Fruit fly (Drosophila melanogaster): Measurements from ENCODE around the gene CG4565.

CG4565 gene

DNA sequence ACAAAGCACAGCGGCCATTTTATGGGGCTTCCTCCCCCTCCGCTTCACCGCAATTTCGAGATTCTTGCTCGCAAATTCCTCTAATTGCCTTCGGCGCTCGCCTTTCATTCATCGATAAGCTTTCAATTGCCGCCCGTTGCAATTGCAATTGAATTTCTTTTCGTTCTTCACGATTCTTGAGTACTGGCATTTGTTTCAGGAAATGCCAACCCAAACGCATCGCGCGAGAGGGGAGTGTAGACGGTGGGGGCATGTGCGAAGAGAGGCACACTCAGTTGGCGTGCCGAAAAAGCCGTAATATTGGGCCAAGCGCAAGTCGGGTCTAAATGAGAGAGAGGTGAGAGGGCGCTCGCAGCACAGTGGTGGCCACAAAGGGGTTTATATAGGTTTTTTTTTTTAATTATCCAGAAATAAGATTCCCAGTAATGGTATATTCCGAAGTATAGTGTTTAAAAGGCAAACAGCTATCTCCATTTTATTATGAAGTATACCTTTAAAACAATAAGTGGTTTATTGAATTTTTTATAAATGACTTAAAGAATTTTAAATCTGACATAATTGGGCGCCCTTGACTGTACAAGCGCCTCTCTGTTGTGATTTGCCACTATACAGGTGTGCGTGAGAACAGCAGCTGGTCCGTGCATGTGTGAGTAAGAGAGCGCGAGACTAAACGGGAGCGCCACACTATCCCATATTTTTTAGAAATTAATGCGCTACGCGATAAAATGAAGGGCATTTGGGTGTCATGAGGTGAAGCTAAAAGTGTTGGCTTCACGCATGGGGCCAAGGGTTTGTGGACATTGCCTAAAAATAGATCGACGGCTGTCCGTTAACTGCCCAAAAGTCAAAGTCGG is 34.2 kb downstream of the CG4565 start (continued):
- TF ChIP-seq CG1603 (tag; optimal IDR thresholded peaks at IDR 0.05) (peak; percentile 53), Lim3 (GFP tag; IDR thresholded peaks at IDR 0.05) (peak; percentile 56), grn (GFP tag; optimal IDR thresholded peaks at IDR 0.05) (peak; percentile 21), insv (GFP tag; optimal IDR thresholded peaks at IDR 0.05) (peak in 1 of 2 experiments; percentile 71), Eip74EF (GFP tag; optimal IDR thresholded peaks at IDR 0.05) (peak in 1 of 2 experiments; percentile 89), psq (GFP tag; optimal IDR thresholded peaks at IDR 0.05) (peak; percentile 62), br (optimal IDR thresholded peaks at IDR 0.05) (no peak), stwl (tag; optimal IDR thresholded peaks at IDR 0.05) (no peak), hkb (optimal IDR thresholded peaks at IDR 0.05) (no peak), hkb (GFP tag; IDR thresholded peaks at IDR 0.05) (peak; percentile 91), BEAF-32 (GFP tag; optimal IDR thresholded peaks at IDR 0.05) (peak; percentile 6), Hr3 (GFP tag; optimal IDR thresholded peaks at IDR 0.05) (peak; percentile 85), Blimp-1 (GFP tag; optimal IDR thresholded peaks at IDR 0.05) (peak; percentile 85), CG13123 (GFP tag; optimal IDR thresholded peaks at IDR 0.05) (peak; percentile 45), crc (GFP tag; optimal IDR thresholded peaks at IDR 0.05) (peak; percentile 87), mam (GFP tag; optimal IDR thresholded peaks at IDR 0.05) (peak; percentile 91), gro (GFP tag; optimal IDR thresholded peaks at IDR 0.05) (peak; percentile 84), z (GFP tag; IDR thresholded peaks at IDR 0.05) (no peak; the same call in 2 of the 3 replicates), CG18011 (GFP tag; optimal IDR thresholded peaks at IDR 0.05) (peak; percentile 74), CG1832 (GFP tag; optimal IDR thresholded peaks at IDR 0.05) (no peak), sob (GFP tag; IDR thresholded peaks at IDR 0.05) (peak; percentile 92), CG1602 (GFP tag; optimal IDR thresholded peaks at IDR 0.05) (peak; percentile 83), CG11696 (GFP tag; IDR thresholded peaks at IDR 0.05) (peak; percentile 98), Elba2 (GFP tag; optimal IDR thresholded peaks at IDR 0.05) (no peak), CG6813 (GFP tag; optimal IDR thresholded peaks at IDR 0.05) (peak; percentile 91), Mrtf (GFP tag; IDR thresholded peaks at IDR 0.05) (peak; percentile 85), CG14667 (GFP tag; IDR thresholded peaks at IDR 0.05) (peak; percentile 75), lilli (GFP tag; optimal IDR thresholded peaks at IDR 0.05) (peak; percentile 94), Neu2 (GFP tag; optimal IDR thresholded peaks at IDR 0.05; ENCODE audit: borderline replicate concordance) (peak; percentile 12), CG8944 (GFP tag; optimal IDR thresholded peaks at IDR 0.05) (peak; percentile 79), seq (GFP tag; IDR thresholded peaks at IDR 0.05) (peak; percentile 85), CG9437 (GFP tag; optimal IDR thresholded peaks at IDR 0.05) (peak; percentile 85), MESR4 (GFP tag; optimal IDR thresholded peaks at IDR 0.05) (no peak), Sox100B (GFP tag; optimal IDR thresholded peaks at IDR 0.05) (peak; percentile 89), Xrp1 (GFP tag; IDR thresholded peaks at IDR 0.05) (peak; percentile 91), CG9876 (GFP tag; optimal IDR thresholded peaks at IDR 0.05) (peak; percentile 25), CG15479 (GFP tag; optimal IDR thresholded peaks at IDR 0.05) (no peak), repo (GFP tag; optimal IDR thresholded peaks at IDR 0.05) (peak; percentile 69), dm (GFP tag; optimal IDR thresholded peaks at IDR 0.05) (peak; percentile 60), CG17359 (tag; optimal IDR thresholded peaks at IDR 0.05) (peak; percentile 88), dmrt99B (tag; optimal IDR thresholded peaks at IDR 0.05) (peak; percentile 92), HmgD (GFP tag; optimal IDR thresholded peaks at IDR 0.05) (no peak), CG2678 (tag; optimal IDR thresholded peaks at IDR 0.05) (peak; percentile 95), ftz-f1 (GFP tag; optimal IDR thresholded peaks at IDR 0.05) (peak; percentile 58), CG6654 (GFP tag; optimal IDR thresholded peaks at IDR 0.05) (peak; percentile 53), Sry-δ (GFP tag; optimal IDR thresholded peaks at IDR 0.05) (peak; percentile 40), CG31224 (GFP tag; IDR thresholded peaks at IDR 0.05) (peak; percentile 84), nerfin-1 (tag; optimal IDR thresholded peaks at IDR 0.05) (peak; percentile 83), CG33213 (GFP tag; optimal IDR thresholded peaks at IDR 0.05) (peak; percentile 56)

Data from whole organism, embryonic.